Worm (Caenorhabditis elegans): ENCODE data around the gene ZK546.4.
A peak's percentile ranks its signal among the peaks of the same experiment; 100 is the strongest.
"Not testable (repeated sequence)": the region's sequence is repeated elsewhere in the genome, so short reads cannot be mapped to it uniquely, and the experiment has no call there.

The ZK546.4 gene

DNA sequence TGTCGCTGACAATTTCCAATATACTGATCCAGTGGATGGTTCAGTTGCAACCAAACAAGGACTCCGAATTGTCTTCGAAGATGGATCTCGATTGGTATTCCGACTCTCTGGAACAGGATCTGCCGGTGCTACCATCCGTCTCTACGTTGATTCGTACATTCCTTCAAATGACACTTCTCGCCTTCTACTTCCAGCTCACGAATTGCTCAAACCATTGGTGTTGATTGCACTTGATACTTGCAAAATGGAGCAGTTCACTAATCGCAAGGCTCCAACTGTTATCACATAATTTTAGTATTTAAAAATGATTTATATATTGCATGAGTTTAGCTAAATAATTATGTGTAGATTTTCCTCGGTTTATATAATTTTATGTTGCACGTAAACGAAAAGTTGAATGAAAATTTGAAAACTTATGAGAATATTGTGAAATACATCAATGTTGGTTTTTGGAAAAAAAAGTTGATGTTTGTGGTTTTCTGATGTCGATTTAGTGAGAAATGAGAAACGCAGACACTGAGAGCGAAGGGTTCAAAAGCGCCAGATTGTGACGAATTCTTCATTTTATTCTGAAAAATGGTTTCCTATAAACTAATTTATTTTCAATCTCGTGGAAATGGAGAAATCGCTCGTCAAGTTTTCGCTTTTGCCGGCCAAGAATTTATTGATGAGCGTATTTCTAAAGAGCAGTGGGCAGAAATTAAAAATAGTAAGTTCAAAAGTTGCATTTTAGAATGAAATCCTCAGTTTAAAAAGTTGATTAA is 46.6 kb upstream of the ZK546.4 start, which contains the start of gene gst-9:
Gene gst-9, plus strand, starts transcription at position 574 of the 764 bp plus-strand sequence.
- TF ChIP-seq pqm-1 (tag; optimal IDR thresholded peaks at IDR 0.05) (no peak), nhr-47 (tag; optimal IDR thresholded peaks at IDR 0.05) (peak; percentile 16), fkh-8 (tag; optimal IDR thresholded peaks at IDR 0.05) (peak; percentile 26), C34B4.2 (tag; optimal IDR thresholded peaks at IDR 0.05) (no peak), dpl-1 (GFP tag; optimal IDR thresholded peaks at IDR 0.05) (peak in 1 of 3 experiments; percentile 8), lin-35 (GFP tag; optimal IDR thresholded peaks at IDR 0.05) (peak in 1 of 2 experiments; percentile 34), ama-1 (optimal IDR thresholded peaks at IDR 0.05) (peak; percentile 77), dsc-1 (tag; optimal IDR thresholded peaks at IDR 0.05) (no peak), mep-1 (tag; optimal IDR thresholded peaks at IDR 0.05) (peak; percentile 38), nhr-20 (tag; optimal IDR thresholded peaks at IDR 0.05) (peak; percentile 47), fkh-4 (tag; optimal IDR thresholded peaks at IDR 0.05; ENCODE audit: borderline replicate concordance) (no peak), nhr-19 (GFP tag; conservative IDR thresholded peaks at IDR 0.05) (peak; percentile 21; the same call in 1 of the 2 replicates), nhr-71 (tag; optimal IDR thresholded peaks at IDR 0.05) (peak; percentile 66), hpl-2 (GFP tag; optimal IDR thresholded peaks at IDR 0.05) (no peak), efl-1 (optimal IDR thresholded peaks at IDR 0.05) (peak; percentile 0 to 7), efl-1 (GFP tag; optimal IDR thresholded peaks at IDR 0.05 in 1 of 2) (peak in 1 of 2 experiments; percentile 55), lin-14 (GFP tag; optimal IDR thresholded peaks at IDR 0.05) (peak; percentile 17), nhr-85 (tag) (peak; percentile 60), zip-4 (GFP tag; optimal IDR thresholded peaks at IDR 0.05) (no peak), lin-15B (tag; optimal IDR thresholded peaks at IDR 0.05) (no peak), egl-13 (tag; optimal IDR thresholded peaks at IDR 0.05) (no peak), elt-3 (tag; optimal IDR thresholded peaks at IDR 0.05) (peak in 1 of 6 experiments; percentile 34), nhr-77 (tag; optimal IDR thresholded peaks at IDR 0.05) (no peak), aly-2 (tag; optimal IDR thresholded peaks at IDR 0.05) (peak; percentile 80), swsn-7 (tag; optimal IDR thresholded peaks at IDR 0.05) (peak; percentile 7), skn-1 (tag; optimal IDR thresholded peaks at IDR 0.05) (peak; percentile 37), elt-2 (tag; optimal IDR thresholded peaks at IDR 0.05) (peak; percentile 63), snu-23 (GFP tag; optimal IDR thresholded peaks at IDR 0.05) (peak; percentile 38)

DNA sequence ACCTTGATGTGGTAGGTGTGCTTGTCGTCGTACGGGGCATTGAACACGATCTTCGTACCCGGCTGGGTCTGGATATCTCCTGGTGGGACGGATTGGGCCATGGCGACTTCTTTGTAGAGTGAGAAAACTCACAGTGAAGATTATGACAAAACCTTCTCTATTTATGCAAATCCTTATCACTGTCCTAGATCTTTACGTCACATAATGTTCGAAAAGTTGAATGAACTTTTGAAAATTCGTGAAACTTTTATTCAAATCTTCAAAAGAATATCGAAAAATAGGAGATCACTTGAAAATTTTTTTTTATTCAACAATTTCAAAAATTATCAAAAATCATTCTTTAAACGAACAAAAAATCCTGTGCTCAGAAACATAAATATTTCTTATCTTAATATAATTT is 45.2 kb upstream of the ZK546.4 start, which contains the start of gene msp-33:
Gene msp-33, minus strand, starts transcription at position 101 of the 400 bp plus-strand sequence.
- TF ChIP-seq blmp-1 (tag; optimal IDR thresholded peaks at IDR 0.05) (no peak), elt-3 (tag; optimal IDR thresholded peaks at IDR 0.05) (no peak), pax-3 (tag; optimal IDR thresholded peaks at IDR 0.05) (no peak), ceh-88 (GFP tag; IDR thresholded peaks at IDR 0.05) (no peak), nhr-237 (tag; optimal IDR thresholded peaks at IDR 0.05) (no peak), zip-4 (GFP tag; optimal IDR thresholded peaks at IDR 0.05) (no peak), nhr-85 (tag) (no peak), ceh-63 (GFP tag; optimal IDR thresholded peaks at IDR 0.05) (no peak), nhr-12 (tag; optimal IDR thresholded peaks at IDR 0.05) (no peak), tbx-2 (tag; optimal IDR thresholded peaks at IDR 0.05) (no peak), snpc-4 (tag; optimal IDR thresholded peaks at IDR 0.05) (no peak), fos-1 (tag; optimal IDR thresholded peaks at IDR 0.05) (no peak), nhr-28 (tag; optimal IDR thresholded peaks at IDR 0.05) (no peak), nhr-77 (tag; optimal IDR thresholded peaks at IDR 0.05) (no peak), sox-4 (tag; optimal IDR thresholded peaks at IDR 0.05) (no peak), nhr-84 (tag; optimal IDR thresholded peaks at IDR 0.05) (no peak)

DNA sequence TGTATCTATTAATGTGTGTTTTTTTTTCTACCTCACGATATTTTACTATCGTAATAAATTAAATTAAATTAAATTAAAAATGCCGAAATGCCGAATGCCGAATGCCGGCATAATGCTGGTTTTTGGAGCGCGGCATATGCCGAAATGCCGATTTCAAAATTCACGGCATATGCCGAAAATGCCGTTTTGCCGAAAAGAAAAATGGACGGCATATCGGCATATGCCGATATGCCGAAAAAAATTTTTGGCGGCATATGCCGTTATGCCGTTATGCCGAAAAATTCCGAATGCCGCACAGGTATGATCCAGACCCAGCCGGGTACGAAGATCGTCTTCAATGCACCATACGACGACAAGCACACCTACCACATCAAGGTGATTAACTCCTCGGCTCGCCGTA is 39.3 kb upstream of the ZK546.4 start, which contains the start of gene msp-32:
Gene msp-32, plus strand, starts transcription at position 301 of the 400 bp plus-strand sequence.
- not testable (repeated sequence) for TF ChIP-seq unc-62 (GFP tag; optimal IDR thresholded peaks at IDR 0.05); pqm-1 (tag; optimal IDR thresholded peaks at IDR 0.05); grh-1 (GFP tag; IDR thresholded peaks at IDR 0.05)
